Worm (Caenorhabditis elegans) whole organism, mixed stage, embryonic: Measurements from ENCODE around the gene F18C5.10.

Experiments
- M03D4.4 ChIP-seq: sonication (generic microtip); optimal IDR thresholded peaks from 2 replicates; lab custom pipeline; 2017; ENCODE audit warnings: mild to moderate bottlenecking, missing genetic modification characterization, missing compliant biosample characterization
- bed-3 ChIP-seq: fragments of 200-800 bp; sonication (Bioruptor generic); optimal IDR thresholded peaks from 3 replicates; lab custom pipeline; 2018; ENCODE audit warnings: mild to moderate bottlenecking, missing genetic modification characterization, moderate library complexity, missing compliant biosample characterization
- blmp-1 ChIP-seq: fragments of 150-350 bp; optimal IDR thresholded peaks from 2 replicates; lab custom pipeline; 2014; ENCODE audit warnings: missing biosample characterization, missing genetic modification characterization
- ceh-39 ChIP-seq: fragments of 150-350 bp; optimal IDR thresholded peaks from 2 replicates; lab custom pipeline; 2014; ENCODE audit warnings: missing biosample characterization, missing genetic modification characterization
- ceh-43 ChIP-seq: fragments of 200-800 bp; sonication (Bioruptor generic); optimal IDR thresholded peaks from 2 replicates; lab custom pipeline; 2018; ENCODE audit warnings: mild to moderate bottlenecking, missing genetic modification characterization, moderate library complexity, missing compliant biosample characterization
- ceh-83 ChIP-seq: fragments of 200-800 bp; sonication (Bioruptor generic); optimal IDR thresholded peaks from 2 replicates; lab custom pipeline; 2018; ENCODE audit warnings: mild to moderate bottlenecking, missing genetic modification characterization, missing compliant biosample characterization
- ces-1 ChIP-seq: fragments of 150-350 bp; optimal IDR thresholded peaks from 2 replicates; lab custom pipeline; 2014; ENCODE audit warnings: missing biosample characterization, missing genetic modification reagents, missing genetic modification characterization
- cnd-1 ChIP-seq: fragments of 200-800 bp; sonication (Bioruptor generic); optimal IDR thresholded peaks from 2 replicates; lab custom pipeline; 2018; ENCODE audit warnings: mild to moderate bottlenecking, missing genetic modification characterization, missing compliant biosample characterization
- drap-1 ChIP-seq: fragments of 200-800 bp; sonication (Bioruptor generic); optimal IDR thresholded peaks from 3 replicates; lab custom pipeline; 2018; ENCODE audit warnings: mild to moderate bottlenecking, missing genetic modification characterization, missing compliant biosample characterization
- elt-1 ChIP-seq: sonication (generic microtip); optimal IDR thresholded peaks from 2 replicates; lab custom pipeline; 2017; ENCODE audit warnings: missing genetic modification characterization, mild to moderate bottlenecking, missing compliant biosample characterization, antibody characterized with exemption, moderate library complexity, borderline replicate concordance; ENCODE audit not compliant: insufficient read depth
- elt-3 ChIP-seq: fragments of 150-350 bp; optimal IDR thresholded peaks from 2 replicates; lab custom pipeline; 2014; ENCODE audit warnings: missing biosample characterization, missing genetic modification characterization
- flh-1 ChIP-seq: fragments of 200-800 bp; sonication (Bioruptor generic); optimal IDR thresholded peaks from 2 replicates; lab custom pipeline; 2018; ENCODE audit warnings: mild to moderate bottlenecking, missing genetic modification characterization, moderate library complexity, missing compliant biosample characterization
- ham-2 ChIP-seq: fragments of 200-800 bp; sonication (Bioruptor generic); optimal IDR thresholded peaks from 2 replicates; lab custom pipeline; 2018; ENCODE audit warnings: mild to moderate bottlenecking, missing genetic modification characterization, missing compliant biosample characterization
- hlh-1 ChIP-seq: fragments of 150-350 bp; optimal IDR thresholded peaks from 2 replicates; lab custom pipeline; 2014; ENCODE audit warnings: missing biosample characterization, missing genetic modification reagents, missing genetic modification characterization
- lin-13 ChIP-seq: fragments of 150-350 bp; optimal IDR thresholded peaks from 2 replicates; lab custom pipeline; 2014; ENCODE audit warnings: missing biosample characterization, missing genetic modification characterization
- lin-32 ChIP-seq: fragments of 200-800 bp; sonication (Bioruptor generic); optimal IDR thresholded peaks from 2 replicates; lab custom pipeline; 2018; ENCODE audit warnings: mild to moderate bottlenecking, missing genetic modification characterization, missing compliant biosample characterization
- lsy-2 ChIP-seq: fragments of 150-350 bp; optimal IDR thresholded peaks from 2 replicates; lab custom pipeline; 2014; ENCODE audit warnings: missing biosample characterization, missing genetic modification characterization
- mab-5 ChIP-seq: fragments of 150-350 bp; optimal IDR thresholded peaks from 2 replicates; lab custom pipeline; 2014; ENCODE audit warnings: missing biosample characterization, missing genetic modification characterization
- mep-1 ChIP-seq: fragments of 150-350 bp; optimal IDR thresholded peaks from 2 replicates; lab custom pipeline; 2017; ENCODE audit warnings: missing biosample characterization, missing genetic modification reagents, missing genetic modification characterization, inconsistent platforms
- mls-2 ChIP-seq: sonication (generic microtip); optimal IDR thresholded peaks from 2 replicates; lab custom pipeline; 2016; ENCODE audit warnings: mild to moderate bottlenecking, missing genetic modification characterization, moderate library complexity, missing compliant biosample characterization
- nhr-2 ChIP-seq: fragments of 150-350 bp; optimal IDR thresholded peaks from 2 replicates; lab custom pipeline; 2014; ENCODE audit warnings: missing biosample characterization, missing genetic modification characterization
- nhr-237 ChIP-seq: fragments of 150-350 bp; optimal IDR thresholded peaks from 2 replicates; lab custom pipeline; 2014; ENCODE audit warnings: missing biosample characterization, missing genetic modification characterization
- nhr-28 ChIP-seq: fragments of 150-350 bp; optimal IDR thresholded peaks from 2 replicates; lab custom pipeline; 2014; ENCODE audit warnings: missing biosample characterization, missing genetic modification characterization
- nhr-76 ChIP-seq: sonication (generic microtip); optimal IDR thresholded peaks from 2 replicates; lab custom pipeline; 2017; ENCODE audit warnings: missing biosample characterization, missing genetic modification characterization
- pha-4 ChIP-seq: fragments of 150-350 bp; optimal IDR thresholded peaks from 2 replicates; lab custom pipeline; 2018; ENCODE audit warnings: missing biosample characterization, missing genetic modification reagents, missing genetic modification characterization
- sem-2 ChIP-seq: fragments of 200-800 bp; sonication (Bioruptor generic); optimal IDR thresholded peaks from 2 replicates; lab custom pipeline; 2018; ENCODE audit warnings: mild to moderate bottlenecking, missing genetic modification characterization, missing compliant biosample characterization
- snpc-4 ChIP-seq: fragments of 150-350 bp; optimal IDR thresholded peaks from 2 replicates; lab custom pipeline; 2014; ENCODE audit warnings: missing biosample characterization, missing genetic modification characterization
- sptf-1 ChIP-seq: sonication (generic microtip); optimal IDR thresholded peaks from 2 replicates; lab custom pipeline; 2017; ENCODE audit warnings: mild to moderate bottlenecking, missing genetic modification characterization, moderate library complexity, missing compliant biosample characterization
- tbx-8 ChIP-seq: fragments of 200-800 bp; sonication (Bioruptor generic); optimal IDR thresholded peaks from 2 replicates; lab custom pipeline; 2018; ENCODE audit warnings: mild to moderate bottlenecking, missing genetic modification characterization, moderate library complexity, missing compliant biosample characterization
- unc-39 ChIP-seq: fragments of 150-350 bp; optimal IDR thresholded peaks from 2 replicates; lab custom pipeline; 2014; ENCODE audit warnings: missing biosample characterization, missing genetic modification characterization
- ztf-11 ChIP-seq: fragments of 150-350 bp; optimal IDR thresholded peaks from 2 replicates; lab custom pipeline; 2014; ENCODE audit warnings: missing biosample characterization, missing genetic modification characterization

F18C5.10 gene

DNA sequence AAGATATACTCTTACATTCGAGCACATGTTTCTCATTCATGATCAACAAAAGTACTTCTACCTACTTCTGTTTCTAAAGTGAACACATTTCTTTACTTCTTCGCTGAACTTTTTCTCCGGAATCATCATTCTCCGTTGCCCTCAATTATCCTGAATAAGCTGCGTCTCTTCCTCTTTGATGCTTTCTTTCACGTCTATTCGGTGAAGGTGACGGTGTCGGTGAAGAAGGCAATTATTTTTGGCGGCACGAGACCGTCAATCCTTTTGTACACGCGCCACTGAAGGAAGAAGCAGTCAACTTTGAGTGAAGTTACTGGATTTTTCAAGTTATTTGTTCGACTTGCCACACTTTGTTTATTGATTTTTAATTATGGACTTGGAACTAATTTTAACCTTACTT lies 29.7 kb downstream of the F18C5.10 start, which contains the start of gene abch-1:
Gene abch-1 (minus strand): TSS at position 101 of the 400 bp plus-strand sequence.
- TF ChIP-seq sem-2 (GFP tag; lab: Kevin White, UChicago) (no peak), lin-32 (GFP tag; lab: Kevin White, UChicago) (no peak), lsy-2 (tag; lab: Kevin White, UChicago) (no peak)
- TF ChIP-seq, all 35 proteins: peak for 0

DNA sequence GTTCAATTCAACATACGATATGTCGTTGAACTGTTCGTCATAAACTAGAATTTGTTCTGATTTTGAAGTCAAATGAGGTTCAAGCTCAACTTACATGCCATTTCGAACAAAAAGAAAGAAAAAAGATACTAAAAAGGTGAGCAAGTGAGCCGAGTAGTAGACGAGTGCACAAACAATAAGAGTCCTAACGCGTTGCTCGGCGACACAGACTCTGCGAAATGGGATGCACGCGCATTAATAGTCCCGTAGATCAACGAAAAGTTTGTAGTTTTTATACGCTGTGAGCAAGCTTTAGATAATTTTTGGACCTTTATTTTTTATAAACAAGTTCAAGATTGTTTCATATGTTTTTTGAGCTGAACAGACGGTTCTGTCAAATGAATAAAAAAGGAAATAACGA lies 32.6 kb downstream of the F18C5.10 start, which contains the start of gene C56E6.4:
Gene C56E6.4 (minus strand): TSS at position 101 of the 400 bp plus-strand sequence.
- no peak for TF ChIP-seq ceh-39 (tag; lab: Kevin White, UChicago)
- TF ChIP-seq mab-5 (tag; lab: Kevin White, UChicago) = no peak
- no peak for TF ChIP-seq ces-1 (GFP tag; lab: Kevin White, UChicago)
- no peak for TF ChIP-seq M03D4.4 (tag; lab: Kevin White, UChicago)
- no peak for TF ChIP-seq mep-1 (tag; lab: Kevin White, UChicago)
- no peak for TF ChIP-seq ceh-83 (GFP tag; lab: Kevin White, UChicago)
- no peak for TF ChIP-seq mls-2 (tag; lab: Kevin White, UChicago)
- no peak for TF ChIP-seq nhr-2 (tag; lab: Kevin White, UChicago)
- TF ChIP-seq nhr-76 (tag; lab: Kevin White, UChicago) = no peak
- no peak for TF ChIP-seq ham-2 (GFP tag; lab: Kevin White, UChicago)
- TF ChIP-seq sptf-1 (tag; lab: Kevin White, UChicago) = no peak
- no peak for TF ChIP-seq elt-3 (tag; lab: Kevin White, UChicago)

DNA sequence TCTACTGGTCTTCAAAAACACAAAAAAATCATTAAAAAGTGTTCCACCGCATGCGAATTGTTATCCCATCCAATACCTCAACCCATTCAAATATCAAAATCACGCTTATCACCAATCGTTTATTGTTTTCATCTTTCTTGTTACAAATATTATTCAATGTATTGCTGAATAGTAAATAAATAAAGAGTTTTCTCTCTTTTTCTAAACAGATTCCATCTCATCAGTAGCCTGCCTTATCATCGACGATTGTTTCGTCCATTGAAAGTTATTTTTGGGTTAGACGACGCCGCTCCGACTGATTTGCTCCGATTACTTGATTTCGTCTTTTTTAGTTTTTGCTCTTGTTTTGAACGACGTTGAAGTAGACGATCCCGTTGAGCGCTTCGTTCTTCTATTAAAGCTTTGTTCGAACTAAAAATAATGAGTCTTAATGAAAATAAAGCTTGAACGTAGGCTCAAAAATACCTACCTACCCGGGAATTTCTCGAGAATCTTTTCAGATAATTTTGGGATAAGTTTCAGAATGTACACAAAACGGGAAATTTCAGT lies 35.0 kb downstream of the F18C5.10 start:
- TF ChIP-seq drap-1 (GFP tag; lab: Kevin White, UChicago) = no peak
- TF ChIP-seq ztf-11 (tag; lab: Kevin White, UChicago) = no peak
- no peak for TF ChIP-seq flh-1
- TF ChIP-seq elt-1 (tag; lab: Kevin White, UChicago) = no peak
- no peak for TF ChIP-seq blmp-1 (tag; lab: Kevin White, UChicago)
- TF ChIP-seq mls-2 (tag; lab: Kevin White, UChicago) = no peak
- TF ChIP-seq snpc-4 (tag; lab: Kevin White, UChicago) = no peak
- TF ChIP-seq nhr-237 (tag; lab: Kevin White, UChicago) = no peak
- TF ChIP-seq ceh-39 (tag; lab: Kevin White, UChicago) = no peak
- TF ChIP-seq tbx-8 (GFP tag; lab: Kevin White, UChicago) = no peak
- no peak for TF ChIP-seq lin-13 (tag; lab: Kevin White, UChicago)
- no peak for TF ChIP-seq mep-1 (tag; lab: Kevin White, UChicago)
- no peak for TF ChIP-seq ceh-83 (GFP tag; lab: Kevin White, UChicago)
- no peak for TF ChIP-seq hlh-1 (tag; lab: Kevin White, UChicago)
- no peak for TF ChIP-seq nhr-28
- TF ChIP-seq mab-5 (tag; lab: Kevin White, UChicago) = no peak
- TF ChIP-seq bed-3 (GFP tag; lab: Kevin White, UChicago) = no peak
- no peak for TF ChIP-seq unc-39 (tag; lab: Kevin White, UChicago)

- TF ChIP-seq elt-1 (tag; lab: Kevin White, UChicago) (peak; percentile 81), ham-2 (GFP tag; lab: Kevin White, UChicago) (no peak), pha-4 (tag; lab: Kevin White, UChicago) (no peak)
Measured at ce11 chrII:6524501-6524977, 36.7 kb downstream of the F18C5.10 start, which contains the start of gene C56E6.2. TSS of gene C56E6.2 (plus strand) at chrII:6524927.

ce11 chrII:6523940-6524339 lies 37.3 kb downstream of the F18C5.10 start:
- no peak for TF ChIP-seq cnd-1 (tag; lab: Kevin White, UChicago)
- TF ChIP-seq nhr-237 (tag; lab: Kevin White, UChicago) = no peak
- TF ChIP-seq blmp-1 (tag; lab: Kevin White, UChicago) = no peak
- no peak for TF ChIP-seq mls-2 (tag; lab: Kevin White, UChicago)
- TF ChIP-seq sem-2 (GFP tag; lab: Kevin White, UChicago) = no peak
- TF ChIP-seq pha-4 (tag; lab: Kevin White, UChicago) = no peak
- no peak for TF ChIP-seq nhr-76 (tag; lab: Kevin White, UChicago)
- no peak for TF ChIP-seq ceh-83 (GFP tag; lab: Kevin White, UChicago)
- no peak for TF ChIP-seq ceh-43 (GFP tag; lab: Kevin White, UChicago)
- TF ChIP-seq drap-1 (GFP tag; lab: Kevin White, UChicago) = no peak
- TF ChIP-seq ztf-11 (tag; lab: Kevin White, UChicago) = no peak
